Worm (Caenorhabditis elegans): Measurements from ENCODE around the gene rpn-2.
A peak's percentile ranks its signal among the peaks of the same experiment; 100 is the strongest.

DNA sequence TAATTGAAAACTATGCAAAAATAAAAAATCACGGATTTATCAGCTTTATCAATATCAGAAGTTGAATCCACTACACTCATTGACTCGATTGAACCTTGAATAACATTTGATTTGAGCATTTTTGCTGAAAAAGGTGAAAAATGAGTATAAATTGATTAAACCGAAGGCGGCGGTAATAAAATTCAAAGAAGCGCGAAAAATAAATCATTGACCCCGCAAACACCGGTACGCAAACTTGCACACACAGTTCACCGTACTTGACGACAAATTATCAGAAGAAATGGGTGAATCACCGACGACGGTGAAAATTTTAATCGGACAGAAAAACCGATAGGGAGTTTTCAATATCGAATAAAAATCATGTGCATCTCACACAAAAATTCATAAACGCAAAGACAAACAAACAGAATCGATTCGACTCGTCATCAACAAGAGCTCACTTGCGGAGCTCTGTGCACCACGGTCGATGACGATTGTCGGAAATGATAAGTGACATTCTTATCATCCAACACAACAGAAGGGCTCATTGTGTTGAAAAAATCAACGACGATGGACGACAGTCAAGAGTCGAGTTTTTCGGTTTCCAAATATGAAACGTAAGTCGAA is 49.4 kb upstream of the rpn-2 start, which contains the start of the genes wht-7 and Y42G9A.1:
- TF ChIP-seq skn-1 (tag; optimal IDR thresholded peaks at IDR 0.05), result no peak
- no peak for TF ChIP-seq ceh-82 (tag; optimal IDR thresholded peaks at IDR 0.05)
- no peak for TF ChIP-seq nhr-28 (tag; optimal IDR thresholded peaks at IDR 0.05)
- TF ChIP-seq egl-27 (tag; optimal IDR thresholded peaks at IDR 0.05), result no peak
- TF ChIP-seq nfya-1 (tag; optimal IDR thresholded peaks at IDR 0.05; ENCODE audit: insufficient read depth), result no peak
- TF ChIP-seq aly-2 (tag; optimal IDR thresholded peaks at IDR 0.05), result no peak
- TF ChIP-seq pha-4 (tag; optimal IDR thresholded peaks at IDR 0.05), result peak; percentile 8
- no peak for TF ChIP-seq fkh-2 (tag; optimal IDR thresholded peaks at IDR 0.05)
- TF ChIP-seq daf-12 (tag; optimal IDR thresholded peaks at IDR 0.05), result no peak
- TF ChIP-seq ztf-11 (tag; optimal IDR thresholded peaks at IDR 0.05), result no peak

Data from whole organism, L3 larva.